In genomic region chrX:15568353-15568982, dm6 we compare ENCODE assay signal across 1 fruit fly cellular context.
TF ChIP-seq lines count a peak whose summit lies in the region.

No protein-coding gene starts in this region.

TF ChIP-seq in whole organism, embryonic, 481 proteins besides CTCF, POLR2A, EP300 and RAD21 (continued from another document):
- TF ChIP-seq tll (GFP tag; optimal IDR thresholded peaks at IDR 0.05; lab: Kevin White, UChicago) (no peak), HHEX (GFP tag; optimal IDR thresholded peaks at IDR 0.05; lab: Kevin White, UChicago) (peak; percentile 22), hkb (optimal IDR thresholded peaks at IDR 0.05; lab: Kevin White, UChicago) (no peak), hkb (GFP tag; IDR thresholded peaks at IDR 0.05; lab: Robert Waterston, UW) (no peak), H2.0 (GFP tag; IDR thresholded peaks at IDR 0.05; lab: Robert Waterston, UW) (no peak)
